Fruit fly (Drosophila melanogaster) whole organism, embryonic: Measurements from ENCODE around the gene Rbp1-like.

Experiments
- Adf1 ChIP-seq: fragments of 200-800 bp; sonication (Bioruptor generic); IDR thresholded peaks from 2 replicates; pipeline ENCODE4 v1.3.6; 2022; ENCODE audit warnings: missing biosample characterization, missing genetic modification characterization
- Antp ChIP-seq: fragments of 200-800 bp; sonication (Bioruptor generic); optimal IDR thresholded peaks from 3 replicates; lab custom pipeline; 2016; ENCODE audit warnings: missing biosample characterization, missing genetic modification characterization
- B-H1 ChIP-seq: fragments of 200-800 bp; sonication (Bioruptor generic); IDR thresholded peaks from 3 replicates; pipeline ENCODE4 v1.3.6; 2022; ENCODE audit warnings: missing biosample characterization, missing genetic modification characterization
- CG10274 ChIP-seq: fragments of 200-800 bp; sonication (Bioruptor generic); optimal IDR thresholded peaks from 3 replicates; lab custom pipeline; 2017; ENCODE audit warnings: missing biosample characterization, mild to moderate bottlenecking, missing genetic modification characterization
- CG11696 ChIP-seq: fragments of 200-800 bp; sonication (Bioruptor generic); IDR thresholded peaks from 2 replicates; pipeline ENCODE4 v1.3.6; 2022; ENCODE audit warnings: missing biosample characterization, missing genetic modification characterization
- CG12236 ChIP-seq: fragments of 200-800 bp; sonication (Bioruptor generic); optimal IDR thresholded peaks from 2 replicates; lab custom pipeline; 2016; ENCODE audit warnings: missing biosample characterization, missing genetic modification characterization
- CG12391 ChIP-seq: fragments of 200-800 bp; sonication (Bioruptor generic); optimal IDR thresholded peaks from 3 replicates; lab custom pipeline; 2018; ENCODE audit warnings: missing biosample characterization, mild to moderate bottlenecking, missing genetic modification characterization, moderate library complexity
- CG13287 ChIP-seq: fragments of 200-800 bp; sonication (Bioruptor generic); IDR thresholded peaks from 2 replicates; pipeline ENCODE4 v1.3.6; 2022; ENCODE audit warnings: missing biosample characterization, missing genetic modification characterization; ENCODE audit not compliant: partially characterized antibody
- CG13296 ChIP-seq: fragments of 200-800 bp; sonication (Bioruptor generic); optimal IDR thresholded peaks from 3 replicates; lab custom pipeline; 2018; ENCODE audit warnings: missing biosample characterization, mild to moderate bottlenecking, missing genetic modification characterization
- CG13624 ChIP-seq: fragments of 200-800 bp; sonication (Bioruptor generic); optimal IDR thresholded peaks from 2 replicates; lab custom pipeline; 2016; ENCODE audit warnings: missing biosample characterization, missing genetic modification characterization
- CG13894 ChIP-seq: fragments of 200-800 bp; sonication (Bioruptor generic); optimal IDR thresholded peaks from 3 replicates; lab custom pipeline; 2018; ENCODE audit warnings: missing biosample characterization, mild to moderate bottlenecking, missing genetic modification characterization, moderate library complexity
- CG1602 ChIP-seq: fragments of 200-800 bp; sonication (Bioruptor generic); optimal IDR thresholded peaks from 3 replicates; lab custom pipeline; 2016; ENCODE audit warnings: missing biosample characterization, missing genetic modification characterization
- CG1603 ChIP-seq: fragments of 200-800 bp; sonication (Bioruptor generic); optimal IDR thresholded peaks from 2 replicates; lab custom pipeline; 2019; ENCODE audit warnings: missing biosample characterization, mild to moderate bottlenecking, missing genetic modification characterization, moderate library complexity
- CG16863 ChIP-seq: fragments of 200-800 bp; sonication (Bioruptor generic); optimal IDR thresholded peaks from 3 replicates; lab custom pipeline; 2016; ENCODE audit warnings: missing biosample characterization, missing genetic modification characterization
- CG2202 ChIP-seq: fragments of 200-800 bp; sonication (Bioruptor generic); optimal IDR thresholded peaks from 2 replicates; lab custom pipeline; 2018; ENCODE audit warnings: missing biosample characterization, mild to moderate bottlenecking, missing genetic modification characterization
- CG42726 ChIP-seq: fragments of 200-800 bp; sonication (Bioruptor generic); IDR thresholded peaks from 2 replicates; pipeline ENCODE4 v1.3.6; 2022; ENCODE audit warnings: missing biosample characterization, missing genetic modification characterization; ENCODE audit not compliant: partially characterized antibody
- CG43689 ChIP-seq: fragments of 200-800 bp; sonication (Bioruptor generic); IDR thresholded peaks from 2 replicates; pipeline ENCODE4 v1.3.6; 2022; ENCODE audit warnings: missing biosample characterization, missing genetic modification characterization
- CG6813 ChIP-seq: fragments of 200-800 bp; sonication (Bioruptor generic); optimal IDR thresholded peaks from 2 replicates; lab custom pipeline; 2017; ENCODE audit warnings: missing biosample characterization, missing genetic modification characterization, mild to moderate bottlenecking, moderate library complexity, missing genetic modification reagents
- CTCF ChIP-seq: fragments of 200-800 bp; sonication (Bioruptor generic); optimal IDR thresholded peaks from 2 replicates; lab custom pipeline; 2017; ENCODE audit warnings: missing biosample characterization, mild to moderate bottlenecking, missing genetic modification characterization, moderate library complexity
- Deaf1 ChIP-seq: fragments of 200-800 bp; optimal IDR thresholded peaks from 3 replicates; lab custom pipeline; 2019; ENCODE audit warnings: missing biosample characterization, mild to moderate bottlenecking, missing genetic modification characterization, moderate library complexity
- Dfd ChIP-seq, 2 experiments: fragments of >200 bp; optimal IDR thresholded peaks; 2 replicates each; lab custom pipeline; 2017; ENCODE audit warnings: missing biosample characterization in 2 of 2, missing genetic modification characterization in 2 of 2
- E2f1 ChIP-seq: fragments of 200-800 bp; sonication (Bioruptor generic); IDR thresholded peaks from 2 replicates; pipeline ENCODE4 v1.3.6; 2022; ENCODE audit warnings: missing biosample characterization, missing genetic modification characterization
- Fer2 ChIP-seq: fragments of 200-800 bp; sonication (Bioruptor generic); optimal IDR thresholded peaks from 2 replicates; lab custom pipeline; 2018; ENCODE audit warnings: missing biosample characterization, mild to moderate bottlenecking, missing genetic modification characterization, moderate library complexity
- HLH54F ChIP-seq: fragments of 200-800 bp; sonication (Bioruptor generic); optimal IDR thresholded peaks from 3 replicates; lab custom pipeline; 2016; ENCODE audit warnings: missing biosample characterization, missing genetic modification characterization
- Hsf ChIP-seq: fragments of 200-800 bp; sonication (Bioruptor generic); optimal IDR thresholded peaks from 3 replicates; lab custom pipeline; 2016; ENCODE audit warnings: missing biosample characterization, missing genetic modification characterization
- Nf-YB ChIP-seq: fragments of 200-800 bp; sonication (Bioruptor generic); optimal IDR thresholded peaks from 3 replicates; lab custom pipeline; 2019; ENCODE audit warnings: missing biosample characterization, mild to moderate bottlenecking, missing genetic modification characterization, moderate library complexity
- Nf-YC ChIP-seq: fragments of 200-800 bp; optimal IDR thresholded peaks from 3 replicates; lab custom pipeline; 2019; ENCODE audit warnings: missing biosample characterization, mild to moderate bottlenecking, missing genetic modification characterization, moderate library complexity
- Sin3A ChIP-seq: fragments of >200 bp; optimal IDR thresholded peaks from 2 replicates; lab custom pipeline; 2018
- Stat92E ChIP-seq, 3 experiments: fragments of >200 bp in 2 of 3; fragments of 200-800 bp in 1 of 3; sonication (Bioruptor generic) in 1 of 3; optimal IDR thresholded peaks; 2 replicates each; lab custom pipeline; 2017 to 2019; ENCODE audit warnings: missing biosample characterization in 3 of 3, missing genetic modification characterization in 3 of 3, mild to moderate bottlenecking in 1 of 3, moderate library complexity in 1 of 3
- Xrp1 ChIP-seq: fragments of 200-800 bp; sonication (Bioruptor generic); IDR thresholded peaks from 2 replicates; pipeline ENCODE4 v1.3.6; 2022; ENCODE audit warnings: missing biosample characterization, missing genetic modification characterization
- btn ChIP-seq: fragments of 200-800 bp; sonication (Bioruptor generic); optimal IDR thresholded peaks from 2 replicates; lab custom pipeline; 2016; ENCODE audit warnings: missing biosample characterization, missing genetic modification characterization
- chm ChIP-seq: fragments of 200-800 bp; sonication (Bioruptor generic); IDR thresholded peaks from 2 replicates; pipeline ENCODE4 v1.3.6; 2022; ENCODE audit warnings: missing biosample characterization, missing genetic modification characterization
- croc ChIP-seq: fragments of 200-800 bp; sonication (Bioruptor generic); conservative IDR thresholded peaks from 3 replicates; pipeline ENCODE4 v1.3.6; 2022; ENCODE audit warnings: missing biosample characterization, missing genetic modification characterization
- crol ChIP-seq: fragments of 200-800 bp; sonication (Bioruptor generic); IDR thresholded peaks from 2 replicates; pipeline ENCODE4 v1.3.6; 2022; ENCODE audit warnings: missing biosample characterization, missing genetic modification characterization
- esg ChIP-seq: fragments of 200-800 bp; sonication (Bioruptor generic); conservative IDR thresholded peaks from 2 replicates; pipeline ENCODE4 v1.3.6; 2022; ENCODE audit warnings: missing biosample characterization, missing genetic modification characterization
- exex ChIP-seq: fragments of 200-800 bp; sonication (Bioruptor generic); optimal IDR thresholded peaks from 4 replicates; lab custom pipeline; 2018; ENCODE audit warnings: missing biosample characterization, mild to moderate bottlenecking, missing genetic modification characterization, moderate library complexity
- fd102C ChIP-seq: fragments of 200-800 bp; sonication (Bioruptor generic); optimal IDR thresholded peaks from 2 replicates; lab custom pipeline; 2018; ENCODE audit warnings: missing biosample characterization, mild to moderate bottlenecking, missing genetic modification characterization, moderate library complexity
- h ChIP-seq: fragments of >200 bp; optimal IDR thresholded peaks from 2 replicates; lab custom pipeline; 2017
- her ChIP-seq: fragments of 200-800 bp; sonication (Bioruptor generic); optimal IDR thresholded peaks from 2 replicates; lab custom pipeline; 2016; ENCODE audit warnings: missing biosample characterization, missing genetic modification characterization
- inv ChIP-seq: fragments of 200-800 bp; sonication (Bioruptor generic); IDR thresholded peaks from 2 replicates; pipeline ENCODE4 v1.3.6; 2022; ENCODE audit warnings: missing biosample characterization, missing genetic modification characterization; ENCODE audit not compliant: partially characterized antibody
- jing ChIP-seq: fragments of 200-800 bp; sonication (Bioruptor generic); optimal IDR thresholded peaks from 2 replicates; lab custom pipeline; 2018; ENCODE audit warnings: missing biosample characterization, mild to moderate bottlenecking, missing genetic modification characterization
- klu ChIP-seq: fragments of 200-800 bp; sonication (Bioruptor generic); IDR thresholded peaks from 2 replicates; pipeline ENCODE4 v1.3.6; 2022; ENCODE audit warnings: missing biosample characterization, missing genetic modification characterization
- mam ChIP-seq: fragments of 200-800 bp; sonication (Bioruptor generic); optimal IDR thresholded peaks from 3 replicates; lab custom pipeline; 2016; ENCODE audit warnings: missing biosample characterization, missing genetic modification characterization
- odd ChIP-seq: fragments of 200-800 bp; sonication (Bioruptor generic); optimal IDR thresholded peaks from 2 replicates; lab custom pipeline; 2017; ENCODE audit warnings: missing biosample characterization, mild to moderate bottlenecking, missing genetic modification characterization
- pfk ChIP-seq: fragments of 200-800 bp; sonication (Bioruptor generic); optimal IDR thresholded peaks from 2 replicates; lab custom pipeline; 2018; ENCODE audit warnings: missing biosample characterization, mild to moderate bottlenecking, missing genetic modification characterization, moderate library complexity
- row ChIP-seq: fragments of 200-800 bp; sonication (Bioruptor generic); IDR thresholded peaks from 3 replicates; pipeline ENCODE4 v1.3.6; 2022; ENCODE audit warnings: missing biosample characterization, missing genetic modification characterization
- salm ChIP-seq: fragments of 200-800 bp; sonication (Bioruptor generic); optimal IDR thresholded peaks from 2 replicates; lab custom pipeline; 2018; ENCODE audit warnings: missing biosample characterization, mild to moderate bottlenecking, missing genetic modification characterization
- sd ChIP-seq: fragments of 200-800 bp; sonication (Bioruptor generic); optimal IDR thresholded peaks from 3 replicates; lab custom pipeline; 2018; ENCODE audit warnings: missing biosample characterization, mild to moderate bottlenecking, missing genetic modification characterization, moderate library complexity
- sima ChIP-seq: fragments of 200-800 bp; sonication (Bioruptor generic); optimal IDR thresholded peaks from 2 replicates; lab custom pipeline; 2016; ENCODE audit warnings: missing biosample characterization, missing genetic modification characterization
- slou ChIP-seq: fragments of 200-800 bp; sonication (Bioruptor generic); optimal IDR thresholded peaks from 3 replicates; lab custom pipeline; 2016; ENCODE audit warnings: missing biosample characterization, missing genetic modification characterization
- sna ChIP-seq: fragments of 200-800 bp; sonication (Bioruptor generic); IDR thresholded peaks from 2 replicates; pipeline ENCODE4 v1.3.6; 2022; ENCODE audit warnings: missing biosample characterization, missing genetic modification characterization; ENCODE audit not compliant: partially characterized antibody
- so ChIP-seq: fragments of 200-800 bp; sonication (Bioruptor generic); IDR thresholded peaks from 3 replicates; pipeline ENCODE4 v1.3.6; 2022; ENCODE audit warnings: missing biosample characterization, missing genetic modification characterization
- tap ChIP-seq: fragments of 200-800 bp; optimal IDR thresholded peaks from 3 replicates; lab custom pipeline; 2019; ENCODE audit warnings: missing biosample characterization, mild to moderate bottlenecking, missing genetic modification characterization, moderate library complexity

Rbp1-like gene

DNA sequence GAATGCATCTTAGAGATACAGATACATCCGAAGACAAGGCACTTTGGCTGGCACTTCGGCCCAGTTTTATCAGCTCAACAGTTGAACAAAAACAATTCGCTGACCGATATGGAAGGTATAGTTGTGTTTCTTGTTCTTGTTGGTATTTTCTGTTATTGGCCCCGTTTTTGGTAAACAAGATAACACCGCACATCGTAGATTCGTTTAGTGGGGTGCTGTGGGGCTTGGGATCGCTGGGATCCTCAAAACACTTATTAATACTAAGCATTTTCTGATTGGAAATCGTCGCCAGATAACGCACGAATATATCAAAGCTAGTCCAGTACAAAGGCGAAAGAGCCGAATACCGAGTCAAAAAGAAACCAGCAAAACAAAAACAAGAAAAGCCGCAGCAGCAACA lies 18.9 kb upstream of the Rbp1-like start (continued):
- TF ChIP-seq CG13287 (GFP tag; lab: Robert Waterston, UW): no peak
- TF ChIP-seq Adf1 (GFP tag; lab: Robert Waterston, UW): no peak
- no peak for TF ChIP-seq croc
- peak; percentile 22 for TF ChIP-seq Deaf1 (tag; lab: Kevin White, UChicago)
- TF ChIP-seq btn: no peak
- no peak for TF ChIP-seq CG6813 (GFP tag; lab: Kevin White, UChicago)
- TF ChIP-seq CG13624: no peak
- no peak for TF ChIP-seq tap (tag; lab: Kevin White, UChicago)
- TF ChIP-seq CG12236: no peak
- no peak for TF ChIP-seq CTCF (GFP tag; lab: Kevin White, UChicago)
- TF ChIP-seq CG13296 (GFP tag; lab: Kevin White, UChicago): peak; percentile 32
- no peak for TF ChIP-seq salm (tag; lab: Kevin White, UChicago)
- peak; percentile 99 for TF ChIP-seq exex
- TF ChIP-seq pfk (GFP tag; lab: Kevin White, UChicago): peak; percentile 31
- TF ChIP-seq CG11696: no peak
- TF ChIP-seq h (lab: Kevin White, UChicago): no peak
- no peak for TF ChIP-seq Stat92E (GFP tag; optimal IDR thresholded peaks at IDR 0.05; lab: Kevin White, UChicago)
- TF ChIP-seq klu: no peak
- no peak for TF ChIP-seq CG2202 (tag; lab: Kevin White, UChicago)
- no peak for TF ChIP-seq Nf-YC (tag; lab: Kevin White, UChicago)
- TF ChIP-seq Xrp1 (GFP tag; lab: Robert Waterston, UW): no peak
- no peak for TF ChIP-seq Hsf
- TF ChIP-seq B-H1 (GFP tag; lab: Robert Waterston, UW): no peak
- no peak for TF ChIP-seq Dfd (GFP tag; optimal IDR thresholded peaks at IDR 0.05; lab: Kevin White, UChicago)
- TF ChIP-seq CG16863 (GFP tag; lab: Kevin White, UChicago): no peak
- TF ChIP-seq Sin3A: no peak
- TF ChIP-seq CG10274 (GFP tag; lab: Kevin White, UChicago): no peak
- no peak for TF ChIP-seq esg
- TF ChIP-seq sd (tag; lab: Kevin White, UChicago): peak; percentile 70
- no peak for TF ChIP-seq CG43689
- no peak for TF ChIP-seq E2f1
- no peak for TF ChIP-seq Antp
- 0 out of 2 replicates have a peak, but pooled peaks have one; percentile 21 for TF ChIP-seq chm (GFP tag; lab: Robert Waterston, UW)
- TF ChIP-seq CG12391 (tag; lab: Kevin White, UChicago): no peak
- no peak for TF ChIP-seq CG1602 (GFP tag; lab: Kevin White, UChicago)
- no peak for TF ChIP-seq crol
- TF ChIP-seq CG13894 (tag; lab: Kevin White, UChicago): peak; percentile 68
- TF ChIP-seq sna: no peak
- no peak for TF ChIP-seq mam
- TF ChIP-seq row (GFP tag; lab: Robert Waterston, UW): no peak
- TF ChIP-seq Nf-YB (GFP tag; lab: Kevin White, UChicago): no peak
- no peak for TF ChIP-seq inv (GFP tag; lab: Robert Waterston, UW)
- TF ChIP-seq jing: no peak
- no peak for TF ChIP-seq her (GFP tag; lab: Kevin White, UChicago)
- no peak for TF ChIP-seq slou (GFP tag; lab: Kevin White, UChicago)
- no peak for TF ChIP-seq HLH54F
- TF ChIP-seq odd: no peak
- TF ChIP-seq so: no peak
- no peak for TF ChIP-seq sima
- TF ChIP-seq CG1603 (tag; lab: Kevin White, UChicago): no peak
- no peak for TF ChIP-seq fd102C (GFP tag; lab: Kevin White, UChicago)
- TF ChIP-seq CG42726 (GFP tag; lab: Robert Waterston, UW): no peak
- no peak for TF ChIP-seq Fer2
